Fruit fly (Drosophila melanogaster) whole organism, embryonic: ENCODE measurements around the gene CG10638.
A peak's percentile ranks its signal among the peaks of the same experiment; 100 is the strongest.

Source experiments
- Antp ChIP-seq: fragments of 200-800 bp; sonication (Bioruptor generic); optimal IDR thresholded peaks from 3 replicates; lab custom pipeline; 2016; ENCODE audit warnings: missing biosample characterization, missing genetic modification characterization
- B-H2 ChIP-seq: fragments of 200-800 bp; sonication (Bioruptor generic); optimal IDR thresholded peaks from 2 replicates; lab custom pipeline; 2018; ENCODE audit warnings: missing biosample characterization, mild to moderate bottlenecking, missing genetic modification characterization
- BtbVII ChIP-seq: fragments of 200-800 bp; sonication (Bioruptor generic); optimal IDR thresholded peaks from 3 replicates; lab custom pipeline; 2017; ENCODE audit warnings: missing biosample characterization, mild to moderate bottlenecking, missing genetic modification characterization
- CG11696 ChIP-seq: fragments of 200-800 bp; sonication (Bioruptor generic); IDR thresholded peaks from 2 replicates; pipeline ENCODE4 v1.3.6; 2022; ENCODE audit warnings: missing biosample characterization, missing genetic modification characterization
- CG12299 ChIP-seq: fragments of 200-800 bp; sonication (Bioruptor generic); optimal IDR thresholded peaks from 2 replicates; lab custom pipeline; 2018; ENCODE audit warnings: missing biosample characterization, mild to moderate bottlenecking, missing genetic modification characterization
- CG13424 ChIP-seq: fragments of 200-800 bp; sonication (Bioruptor generic); optimal IDR thresholded peaks from 2 replicates; lab custom pipeline; 2019; ENCODE audit warnings: missing biosample characterization, mild to moderate bottlenecking, missing genetic modification characterization, moderate library complexity
- CG15269 ChIP-seq: fragments of 200-800 bp; sonication (Bioruptor generic); optimal IDR thresholded peaks from 2 replicates; lab custom pipeline; 2018; ENCODE audit warnings: missing biosample characterization, mild to moderate bottlenecking, missing genetic modification characterization, moderate library complexity
- CG15696 ChIP-seq: fragments of 200-800 bp; sonication (Bioruptor generic); optimal IDR thresholded peaks from 2 replicates; lab custom pipeline; 2019; ENCODE audit warnings: missing biosample characterization, mild to moderate bottlenecking, missing genetic modification characterization, moderate library complexity
- CG32532 ChIP-seq: fragments of 200-800 bp; sonication (Bioruptor generic); IDR thresholded peaks from 2 replicates; pipeline ENCODE4 v1.3.6; 2022; ENCODE audit warnings: missing biosample characterization, missing genetic modification characterization
- CG33557 ChIP-seq: fragments of 200-800 bp; sonication (Bioruptor generic); optimal IDR thresholded peaks from 2 replicates; lab custom pipeline; 2019; ENCODE audit warnings: missing biosample characterization, mild to moderate bottlenecking, missing genetic modification characterization, moderate library complexity
- CG34224 ChIP-seq: fragments of 200-800 bp; sonication (Bioruptor generic); IDR thresholded peaks from 3 replicates; pipeline ENCODE4 v1.3.6; 2022; ENCODE audit warnings: missing biosample characterization, missing genetic modification characterization; ENCODE audit not compliant: partially characterized antibody
- CG4360 ChIP-seq: fragments of 200-800 bp; sonication (Bioruptor generic); IDR thresholded peaks from 2 replicates; pipeline ENCODE4 v1.3.6; 2022; ENCODE audit warnings: missing biosample characterization, missing genetic modification characterization
- CG8388 ChIP-seq: fragments of 200-800 bp; sonication (Bioruptor generic); optimal IDR thresholded peaks from 2 replicates; lab custom pipeline; 2019; ENCODE audit warnings: missing biosample characterization, mild to moderate bottlenecking, missing genetic modification characterization, moderate library complexity
- CG8924 ChIP-seq: fragments of 200-800 bp; optimal IDR thresholded peaks from 3 replicates; lab custom pipeline; 2019; ENCODE audit warnings: missing biosample characterization, mild to moderate bottlenecking, missing genetic modification characterization, moderate library complexity
- CTCF ChIP-seq: fragments of 200-800 bp; sonication (Bioruptor generic); optimal IDR thresholded peaks from 2 replicates; lab custom pipeline; 2017; ENCODE audit warnings: missing biosample characterization, mild to moderate bottlenecking, missing genetic modification characterization, moderate library complexity
- Dbx ChIP-seq: fragments of 200-800 bp; sonication (Bioruptor generic); IDR thresholded peaks from 3 replicates; pipeline ENCODE4 v1.3.6; 2022; ENCODE audit warnings: missing biosample characterization, missing genetic modification characterization
- ERR ChIP-seq: fragments of 200-800 bp; sonication (Bioruptor generic); optimal IDR thresholded peaks from 2 replicates; lab custom pipeline; 2016; ENCODE audit warnings: missing biosample characterization, missing genetic modification characterization
- HmgD ChIP-seq: fragments of 200-800 bp; sonication (Bioruptor generic); optimal IDR thresholded peaks from 3 replicates; lab custom pipeline; 2016; ENCODE audit warnings: missing biosample characterization, missing genetic modification characterization
- Hr39 ChIP-seq: fragments of >200 bp; optimal IDR thresholded peaks from 2 replicates; lab custom pipeline; 2017
- Lim3 ChIP-seq: fragments of 200-800 bp; sonication (Bioruptor generic); IDR thresholded peaks from 2 replicates; pipeline ENCODE4 v1.3.6; 2022; ENCODE audit warnings: missing biosample characterization, missing genetic modification characterization
- MTF-1 ChIP-seq: fragments of 200-800 bp; sonication (Bioruptor generic); optimal IDR thresholded peaks from 2 replicates; lab custom pipeline; 2018; ENCODE audit warnings: missing biosample characterization, mild to moderate bottlenecking, missing genetic modification characterization, borderline replicate concordance
- NC2α ChIP-seq: fragments of 200-800 bp; sonication (Bioruptor generic); optimal IDR thresholded peaks from 2 replicates; lab custom pipeline; 2016; ENCODE audit warnings: missing biosample characterization, missing genetic modification characterization
- Nf-YA ChIP-seq: fragments of 200-800 bp; sonication (Bioruptor generic); IDR thresholded peaks from 2 replicates; pipeline ENCODE4 v1.3.6; 2022; ENCODE audit warnings: missing biosample characterization, missing genetic modification characterization
- NfI ChIP-seq: fragments of 200-800 bp; sonication (Bioruptor generic); optimal IDR thresholded peaks from 3 replicates; lab custom pipeline; 2018; ENCODE audit warnings: missing biosample characterization, mild to moderate bottlenecking, missing genetic modification characterization, moderate library complexity
- Oli ChIP-seq: fragments of 200-800 bp; sonication (Bioruptor generic); optimal IDR thresholded peaks from 2 replicates; lab custom pipeline; 2018; ENCODE audit warnings: missing biosample characterization, mild to moderate bottlenecking, missing genetic modification characterization, moderate library complexity
- PHDP ChIP-seq: fragments of 200-800 bp; sonication (Bioruptor generic); optimal IDR thresholded peaks from 3 replicates; lab custom pipeline; 2018; ENCODE audit warnings: missing biosample characterization, mild to moderate bottlenecking, missing genetic modification characterization, moderate library complexity
- Ptx1 ChIP-seq: fragments of 200-800 bp; sonication (Bioruptor generic); IDR thresholded peaks from 2 replicates; pipeline ENCODE4 v1.3.6; 2022; ENCODE audit warnings: missing biosample characterization, missing genetic modification characterization
- Ravus ChIP-seq: fragments of 200-800 bp; sonication (Bioruptor generic); IDR thresholded peaks from 2 replicates; pipeline ENCODE4 v1.3.6; 2022; ENCODE audit warnings: missing biosample characterization, missing genetic modification characterization
- Xrp1 ChIP-seq: fragments of 200-800 bp; sonication (Bioruptor generic); IDR thresholded peaks from 2 replicates; pipeline ENCODE4 v1.3.6; 2022; ENCODE audit warnings: missing biosample characterization, missing genetic modification characterization
- amos ChIP-seq: fragments of 200-800 bp; sonication (Bioruptor generic); IDR thresholded peaks from 2 replicates; pipeline ENCODE4 v1.3.6; 2022; ENCODE audit warnings: missing biosample characterization, missing genetic modification characterization; ENCODE audit not compliant: partially characterized antibody
- chm ChIP-seq: fragments of 200-800 bp; sonication (Bioruptor generic); IDR thresholded peaks from 2 replicates; pipeline ENCODE4 v1.3.6; 2022; ENCODE audit warnings: missing biosample characterization, missing genetic modification characterization
- chn ChIP-seq: fragments of 200-800 bp; sonication (Bioruptor generic); optimal IDR thresholded peaks from 2 replicates; lab custom pipeline; 2016; ENCODE audit warnings: missing biosample characterization, missing genetic modification characterization
- crc ChIP-seq: fragments of 200-800 bp; sonication (Bioruptor generic); optimal IDR thresholded peaks from 2 replicates; lab custom pipeline; 2016; ENCODE audit warnings: missing biosample characterization, missing genetic modification characterization
- disco-r ChIP-seq: fragments of 200-800 bp; sonication (Bioruptor generic); optimal IDR thresholded peaks from 2 replicates; lab custom pipeline; 2016; ENCODE audit warnings: missing biosample characterization, missing genetic modification characterization
- dpn ChIP-seq, 2 experiments: fragments of 200-800 bp; sonication (Bioruptor generic); optimal IDR thresholded peaks; 3 replicates each; lab custom pipeline; 2016; ENCODE audit warnings: missing biosample characterization in 2 of 2, missing genetic modification characterization in 2 of 2
- en ChIP-seq: fragments of 200-800 bp; sonication (Bioruptor generic); optimal IDR thresholded peaks from 2 replicates; lab custom pipeline; 2016; ENCODE audit warnings: missing biosample characterization, missing genetic modification characterization
- fd64A ChIP-seq: fragments of 200-800 bp; sonication (Bioruptor generic); optimal IDR thresholded peaks from 3 replicates; lab custom pipeline; 2018; ENCODE audit warnings: missing biosample characterization, mild to moderate bottlenecking, missing genetic modification characterization
- h ChIP-seq: fragments of >200 bp; optimal IDR thresholded peaks from 2 replicates; lab custom pipeline; 2017
- ind ChIP-seq: fragments of 200-800 bp; sonication (Bioruptor generic); optimal IDR thresholded peaks from 3 replicates; lab custom pipeline; 2016; ENCODE audit warnings: missing biosample characterization, missing genetic modification characterization
- jigr1 ChIP-seq: fragments of 200-800 bp; sonication (Bioruptor generic); IDR thresholded peaks from 3 replicates; pipeline ENCODE4 v1.3.6; 2022; ENCODE audit warnings: missing biosample characterization, missing genetic modification characterization
- jumu ChIP-seq: fragments of 200-800 bp; sonication (Bioruptor generic); optimal IDR thresholded peaks from 3 replicates; lab custom pipeline; 2016; ENCODE audit warnings: missing biosample characterization, missing genetic modification characterization
- peb ChIP-seq: fragments of 200-800 bp; sonication (Bioruptor generic); IDR thresholded peaks from 2 replicates; pipeline ENCODE4 v1.3.6; 2022; ENCODE audit warnings: missing biosample characterization, missing genetic modification characterization
- prd ChIP-seq, 3 experiments: fragments of >200 bp in 2 of 3; fragments of 200-800 bp in 1 of 3; sonication (Bioruptor generic) in 1 of 3; optimal IDR thresholded peaks in 2 of 3; IDR thresholded peaks in 1 of 3; 2 replicates in 2 of 3; 3 replicates in 1 of 3; pipeline versions ENCODE4 v1.3.6 to Lab custom; 2017 to 2022; ENCODE audit warnings: missing biosample characterization in 1 of 3, missing genetic modification characterization in 1 of 3
- pros ChIP-seq: fragments of 200-800 bp; sonication (Bioruptor generic); optimal IDR thresholded peaks from 3 replicates; lab custom pipeline; 2019; ENCODE audit warnings: missing biosample characterization, mild to moderate bottlenecking, missing genetic modification characterization, moderate library complexity
- pum ChIP-seq: fragments of 200-800 bp; sonication (Bioruptor generic); optimal IDR thresholded peaks from 2 replicates; lab custom pipeline; 2016; ENCODE audit warnings: missing biosample characterization, missing genetic modification characterization
- row ChIP-seq: fragments of 200-800 bp; sonication (Bioruptor generic); IDR thresholded peaks from 3 replicates; pipeline ENCODE4 v1.3.6; 2022; ENCODE audit warnings: missing biosample characterization, missing genetic modification characterization
- schlank ChIP-seq: fragments of 200-800 bp; sonication (Bioruptor generic); optimal IDR thresholded peaks from 2 replicates; lab custom pipeline; 2018; ENCODE audit warnings: missing biosample characterization, mild to moderate bottlenecking, missing genetic modification characterization
- sim ChIP-seq: fragments of 200-800 bp; sonication (Bioruptor generic); IDR thresholded peaks from 2 replicates; pipeline ENCODE4 v1.3.6; 2022; ENCODE audit warnings: missing biosample characterization, missing genetic modification characterization
- ssp ChIP-seq: fragments of 200-800 bp; sonication (Bioruptor generic); IDR thresholded peaks from 2 replicates; pipeline ENCODE4 v1.3.6; 2022; ENCODE audit warnings: missing biosample characterization, missing genetic modification characterization
- sug ChIP-seq: fragments of 200-800 bp; optimal IDR thresholded peaks from 2 replicates; lab custom pipeline; 2019; ENCODE audit warnings: missing biosample characterization, mild to moderate bottlenecking, missing genetic modification characterization, moderate library complexity
- tgo ChIP-seq: fragments of 200-800 bp; sonication (Bioruptor generic); IDR thresholded peaks from 3 replicates; pipeline ENCODE4 v1.3.6; 2022; ENCODE audit warnings: missing biosample characterization, missing genetic modification characterization
- tup ChIP-seq: fragments of 200-800 bp; sonication (Bioruptor generic); optimal IDR thresholded peaks from 2 replicates; lab custom pipeline; 2016; ENCODE audit warnings: missing biosample characterization, mild to moderate bottlenecking, missing genetic modification characterization, moderate library complexity
- tx ChIP-seq: fragments of 200-800 bp; sonication (Bioruptor generic); optimal IDR thresholded peaks from 2 replicates; lab custom pipeline; 2016; ENCODE audit warnings: missing biosample characterization, missing genetic modification characterization

The CG10638 gene

dm6 chr3L:12484948-12485347, 16.2 kb downstream of the CG10638 start, which contains the start of gene CG10663 (continued):
- TF ChIP-seq ssp (GFP tag; lab: Robert Waterston, UW) (no peak), tup (GFP tag; lab: Kevin White, UChicago) (no peak), dpn (GFP tag; optimal IDR thresholded peaks at IDR 0.05; lab: Kevin White, UChicago) (no peak), Hr39 (lab: Kevin White, UChicago) (no peak), fd64A (no peak), ind (no peak), CG11696 (GFP tag; lab: Robert Waterston, UW) (0 out of 2 replicates have a peak, but pooled peaks have one; percentile 2), chn (GFP tag; lab: Kevin White, UChicago) (no peak), CG8388 (GFP tag; lab: Kevin White, UChicago) (no peak), CG13424 (tag; lab: Kevin White, UChicago) (no peak), disco-r (GFP tag; lab: Kevin White, UChicago) (no peak), MTF-1 (GFP tag; lab: Kevin White, UChicago) (peak; percentile 14), sim (GFP tag; lab: Robert Waterston, UW) (0 out of 2 replicates have a peak, but pooled peaks have one; percentile 54), ERR (no peak), NfI (GFP tag; lab: Kevin White, UChicago) (peak; percentile 20), schlank (tag; lab: Kevin White, UChicago) (no peak), jumu (GFP tag; lab: Kevin White, UChicago) (no peak), Xrp1 (GFP tag; lab: Robert Waterston, UW) (0 out of 2 replicates have a peak, but pooled peaks have one; percentile 22), tgo (GFP tag; lab: Robert Waterston, UW) (no peak; the same call in 2 of the 3 replicates), jigr1 (GFP tag; lab: Robert Waterston, UW) (no peak), CG4360 (no peak), BtbVII (GFP tag; lab: Kevin White, UChicago) (no peak), Antp (GFP tag; lab: Kevin White, UChicago) (peak; percentile 22), peb (no peak), PHDP (no peak), Dbx (GFP tag; lab: Robert Waterston, UW) (no peak), CG8924 (tag; lab: Kevin White, UChicago) (no peak), en (GFP tag; lab: Kevin White, UChicago) (no peak), pros (GFP tag; lab: Kevin White, UChicago) (no peak), Lim3 (no peak), CG15269 (peak; percentile 8), amos (no peak; the same call in 1 of the 2 replicates), tx (GFP tag; lab: Kevin White, UChicago) (no peak), chm (GFP tag; lab: Robert Waterston, UW) (peak; percentile 43; the same call in 1 of the 2 replicates), Ptx1 (GFP tag; lab: Robert Waterston, UW) (no peak), row (GFP tag; lab: Robert Waterston, UW) (peak; percentile 72), HmgD (GFP tag; lab: Kevin White, UChicago) (no peak), prd (optimal IDR thresholded peaks at IDR 0.05; lab: Kevin White, UChicago) (no peak), prd (GFP tag; IDR thresholded peaks at IDR 0.05; lab: Robert Waterston, UW) (0 out of 3 replicates have a peak, but pooled peaks have one; percentile 37), CG12299 (tag; lab: Kevin White, UChicago) (no peak), h (no peak), sug (tag; lab: Kevin White, UChicago) (no peak), CG33557 (GFP tag; lab: Kevin White, UChicago) (no peak), CG32532 (GFP tag; lab: Robert Waterston, UW) (peak; percentile 32; the same call in 1 of the 2 replicates), Nf-YA (no peak), Oli (tag; lab: Kevin White, UChicago) (no peak), crc (GFP tag; lab: Kevin White, UChicago) (no peak), CTCF (GFP tag; lab: Kevin White, UChicago) (no peak), CG34224 (GFP tag; lab: Robert Waterston, UW) (no peak), NC2α (GFP tag; lab: Kevin White, UChicago) (no peak), CG15696 (tag; lab: Kevin White, UChicago) (no peak), Ravus (no peak), pum (GFP tag; lab: Kevin White, UChicago) (no peak), B-H2 (no peak)
